Fruit fly (Drosophila melanogaster): ENCODE results near the gene fz3.

DNA sequence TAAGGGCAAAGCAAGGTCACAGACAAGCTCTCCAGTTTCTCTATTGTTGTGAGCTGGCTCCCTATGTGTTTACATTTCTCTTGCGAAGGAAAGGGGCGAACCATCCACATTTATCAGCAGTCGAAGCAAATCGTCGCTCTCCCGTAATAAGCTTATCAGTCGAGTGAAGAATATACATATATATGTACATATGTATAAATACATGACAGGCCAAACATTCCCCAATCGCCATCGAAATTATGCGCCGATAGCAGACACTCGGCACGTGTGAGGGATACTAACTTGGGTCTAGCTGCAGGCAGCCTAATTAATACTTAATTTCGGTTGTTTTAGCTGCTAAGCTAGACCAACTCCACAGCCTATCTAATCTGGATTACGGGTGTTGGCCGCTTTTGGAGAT, 12.9 kb upstream of the fz3 start:
- TF ChIP-seq psq (optimal IDR thresholded peaks at IDR 0.05) (no peak), ttk (optimal IDR thresholded peaks at IDR 0.05) (no peak), Myc (optimal IDR thresholded peaks at IDR 0.05) (no peak)
